Worm (Caenorhabditis elegans) whole organism, L4 larva: ENCODE results near the gene lgg-1.

Experiments
- R02D3.7 ChIP-seq: fragments of 150-350 bp; sonication (generic microtip); optimal IDR thresholded peaks from 3 replicates; lab custom pipeline; 2014; ENCODE audit warnings: missing biosample characterization, missing genetic modification characterization
- mdl-1 ChIP-seq, 2 experiments: fragments of 150-350 bp in 1 of 2; sonication (generic microtip) in 1 of 2; optimal IDR thresholded peaks; 2 replicates each; lab custom pipeline; 2014 to 2017; ENCODE audit warnings: missing biosample characterization in 2 of 2, missing genetic modification characterization in 2 of 2
- nhr-11 ChIP-seq: fragments of 150-350 bp; optimal IDR thresholded peaks from 2 replicates; lab custom pipeline; 2014; ENCODE audit warnings: missing biosample characterization, missing genetic modification characterization

DNA sequence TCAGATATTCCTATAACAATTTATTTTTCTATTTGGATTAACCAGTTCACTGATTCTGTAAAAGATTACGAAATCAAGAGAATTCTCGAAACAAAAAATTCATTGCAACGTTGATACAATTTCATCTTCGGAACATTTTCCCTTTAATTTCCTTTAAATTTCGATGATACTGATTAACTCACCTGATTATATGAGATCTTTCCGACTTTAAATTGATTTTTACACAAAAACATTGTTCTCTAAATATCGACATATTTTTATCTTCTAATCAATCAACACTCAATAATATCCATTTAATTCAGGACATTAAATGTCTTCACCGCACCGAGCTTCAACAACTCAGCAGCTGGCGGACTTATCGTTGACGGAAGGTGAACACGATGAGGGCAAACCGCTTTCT, 23.5 kb upstream of the lgg-1 start, which contains the start of gene lin-23:
- no peak for TF ChIP-seq R02D3.7 (tag; lab: Kevin White, UChicago)
- TF ChIP-seq mdl-1 (tag; optimal IDR thresholded peaks at IDR 0.05; lab: Kevin White, UChicago) = no peak
- TF ChIP-seq nhr-11 (tag; lab: Kevin White, UChicago) = no peak
